Fruit fly (Drosophila melanogaster) whole organism, embryonic: ENCODE results near the gene CG6040.

Source experiments
- Asciz ChIP-seq: fragments of 200-800 bp; sonication (Bioruptor generic); optimal IDR thresholded peaks from 2 replicates; lab custom pipeline; 2017; ENCODE audit warnings: missing biosample characterization, mild to moderate bottlenecking, missing genetic modification characterization, missing genetic modification reagents
- CG11085 ChIP-seq: fragments of 200-800 bp; sonication (Bioruptor generic); IDR thresholded peaks from 2 replicates; pipeline ENCODE4 v1.3.6; 2022; ENCODE audit warnings: missing biosample characterization, missing genetic modification characterization
- CG12104 ChIP-seq: fragments of 200-800 bp; sonication (Bioruptor generic); optimal IDR thresholded peaks from 3 replicates; lab custom pipeline; 2016; ENCODE audit warnings: missing biosample characterization, missing genetic modification characterization
- CG12219 ChIP-seq: fragments of 200-800 bp; sonication (Bioruptor generic); optimal IDR thresholded peaks from 3 replicates; lab custom pipeline; 2018; ENCODE audit warnings: missing biosample characterization, mild to moderate bottlenecking, missing genetic modification characterization
- CG12299 ChIP-seq: fragments of 200-800 bp; sonication (Bioruptor generic); optimal IDR thresholded peaks from 2 replicates; lab custom pipeline; 2018; ENCODE audit warnings: missing biosample characterization, mild to moderate bottlenecking, missing genetic modification characterization
- CG1233 ChIP-seq: fragments of 200-800 bp; sonication (Bioruptor generic); optimal IDR thresholded peaks from 4 replicates; lab custom pipeline; 2018; ENCODE audit warnings: missing biosample characterization, mild to moderate bottlenecking, missing genetic modification characterization
- CG14441 ChIP-seq: fragments of 200-800 bp; sonication (Bioruptor generic); IDR thresholded peaks from 2 replicates; pipeline ENCODE4 v1.3.6; 2022; ENCODE audit warnings: missing biosample characterization, missing genetic modification characterization
- CG15011 ChIP-seq: fragments of 200-800 bp; sonication (Bioruptor generic); optimal IDR thresholded peaks from 3 replicates; lab custom pipeline; 2018; ENCODE audit warnings: missing biosample characterization, mild to moderate bottlenecking, missing genetic modification characterization
- CG15269 ChIP-seq: fragments of 200-800 bp; sonication (Bioruptor generic); optimal IDR thresholded peaks from 2 replicates; lab custom pipeline; 2018; ENCODE audit warnings: missing biosample characterization, mild to moderate bottlenecking, missing genetic modification characterization, moderate library complexity
- CG15479 ChIP-seq: fragments of 200-800 bp; sonication (Bioruptor generic); optimal IDR thresholded peaks from 3 replicates; lab custom pipeline; 2019; ENCODE audit warnings: missing biosample characterization, mild to moderate bottlenecking, missing genetic modification characterization, moderate library complexity
- CG16815 ChIP-seq: fragments of 200-800 bp; sonication (Bioruptor generic); optimal IDR thresholded peaks from 3 replicates; lab custom pipeline; 2017; ENCODE audit warnings: missing biosample characterization, mild to moderate bottlenecking, missing genetic modification characterization
- CG17912 ChIP-seq: fragments of 200-800 bp; sonication (Bioruptor generic); optimal IDR thresholded peaks from 2 replicates; lab custom pipeline; 2018; ENCODE audit warnings: missing biosample characterization, mild to moderate bottlenecking, missing genetic modification characterization
- CG1832 ChIP-seq: fragments of 200-800 bp; sonication (Bioruptor generic); optimal IDR thresholded peaks from 2 replicates; lab custom pipeline; 2017; ENCODE audit warnings: missing biosample characterization, mild to moderate bottlenecking, missing genetic modification characterization, inconsistent platforms
- CG18764 ChIP-seq: fragments of 200-800 bp; sonication (Bioruptor generic); optimal IDR thresholded peaks from 3 replicates; lab custom pipeline; 2016; ENCODE audit warnings: missing biosample characterization, missing genetic modification characterization
- CG2889 ChIP-seq: fragments of 200-800 bp; sonication (Bioruptor generic); IDR thresholded peaks from 3 replicates; pipeline ENCODE4 v1.3.6; 2022; ENCODE audit warnings: missing biosample characterization, missing genetic modification characterization
- CG30020 ChIP-seq: fragments of 200-800 bp; optimal IDR thresholded peaks from 2 replicates; lab custom pipeline; 2019; ENCODE audit warnings: missing biosample characterization, mild to moderate bottlenecking, missing genetic modification characterization, moderate library complexity
- CG30431 ChIP-seq: fragments of 200-800 bp; sonication (Bioruptor generic); optimal IDR thresholded peaks from 2 replicates; lab custom pipeline; 2017; ENCODE audit warnings: missing biosample characterization, missing genetic modification characterization
- CG31388 ChIP-seq: fragments of 200-800 bp; sonication (Bioruptor generic); optimal IDR thresholded peaks from 2 replicates; lab custom pipeline; 2016; ENCODE audit warnings: missing biosample characterization, missing genetic modification characterization
- CG32772 ChIP-seq: fragments of 200-800 bp; sonication (Bioruptor generic); IDR thresholded peaks from 2 replicates; pipeline ENCODE4 v1.3.6; 2022; ENCODE audit warnings: missing biosample characterization, missing genetic modification characterization
- CG34422 ChIP-seq: fragments of 200-800 bp; sonication (Bioruptor generic); IDR thresholded peaks from 3 replicates; pipeline ENCODE4 v1.3.6; 2022; ENCODE audit warnings: missing biosample characterization, missing genetic modification characterization
- CG3726 ChIP-seq: fragments of 200-800 bp; sonication (Bioruptor generic); IDR thresholded peaks from 3 replicates; pipeline ENCODE4, ENCODE4 v1.3.6; 2022; ENCODE audit warnings: missing biosample characterization, missing genetic modification characterization
- CG42726 ChIP-seq: fragments of 200-800 bp; sonication (Bioruptor generic); IDR thresholded peaks from 2 replicates; pipeline ENCODE4 v1.3.6; 2022; ENCODE audit warnings: missing biosample characterization, missing genetic modification characterization; ENCODE audit not compliant: partially characterized antibody
- CG4404 ChIP-seq: fragments of 200-800 bp; sonication (Bioruptor generic); IDR thresholded peaks from 2 replicates; pipeline ENCODE4 v1.3.6; 2022; ENCODE audit warnings: missing biosample characterization, missing genetic modification characterization
- Dref ChIP-seq: fragments of 200-800 bp; sonication (Bioruptor generic); IDR thresholded peaks from 2 replicates; pipeline ENCODE4 v1.3.6; 2022; ENCODE audit warnings: missing biosample characterization, missing genetic modification characterization
- E2f2 ChIP-seq: fragments of 200-800 bp; sonication (Bioruptor generic); IDR thresholded peaks from 2 replicates; pipeline ENCODE4 v1.3.6; 2022; ENCODE audit warnings: missing biosample characterization, missing genetic modification characterization
- Fer1 ChIP-seq: fragments of 200-800 bp; sonication (Bioruptor generic); optimal IDR thresholded peaks from 2 replicates; lab custom pipeline; 2017; ENCODE audit warnings: missing biosample characterization, mild to moderate bottlenecking, missing genetic modification characterization
- Gug ChIP-seq: fragments of 200-800 bp; sonication (Bioruptor generic); IDR thresholded peaks from 4 replicates; pipeline ENCODE4 v1.3.6; 2022; ENCODE audit warnings: missing biosample characterization, missing genetic modification characterization
- Hr3 ChIP-seq: fragments of 200-800 bp; sonication (Bioruptor generic); optimal IDR thresholded peaks from 3 replicates; lab custom pipeline; 2016; ENCODE audit warnings: missing biosample characterization, missing genetic modification characterization
- Mrtf ChIP-seq: fragments of 200-800 bp; sonication (Bioruptor generic); IDR thresholded peaks from 3 replicates; pipeline ENCODE4 v1.3.6; 2022; ENCODE audit warnings: missing biosample characterization, missing genetic modification characterization
- Sox102F ChIP-seq: fragments of 200-800 bp; sonication (Bioruptor generic); optimal IDR thresholded peaks from 2 replicates; lab custom pipeline; 2018; ENCODE audit warnings: missing biosample characterization, mild to moderate bottlenecking, missing genetic modification characterization, moderate library complexity
- Usf ChIP-seq: fragments of 200-800 bp; sonication (Bioruptor generic); optimal IDR thresholded peaks from 2 replicates; lab custom pipeline; 2017; ENCODE audit warnings: missing genotype, missing biosample characterization, missing genetic modification characterization
- YL-1 ChIP-seq: fragments of 200-800 bp; sonication (Bioruptor generic); optimal IDR thresholded peaks from 3 replicates; lab custom pipeline; 2017; ENCODE audit warnings: missing biosample characterization, mild to moderate bottlenecking, missing genetic modification characterization
- amos ChIP-seq: fragments of 200-800 bp; sonication (Bioruptor generic); IDR thresholded peaks from 2 replicates; pipeline ENCODE4 v1.3.6; 2022; ENCODE audit warnings: missing biosample characterization, missing genetic modification characterization; ENCODE audit not compliant: partially characterized antibody
- aop ChIP-seq: fragments of 200-800 bp; sonication (Bioruptor generic); IDR thresholded peaks from 2 replicates; pipeline ENCODE4 v1.3.6; 2022; ENCODE audit warnings: missing biosample characterization, missing genetic modification characterization
- ap ChIP-seq: fragments of 200-800 bp; sonication (Bioruptor generic); IDR thresholded peaks from 2 replicates; pipeline ENCODE4 v1.3.6; 2022; ENCODE audit warnings: missing biosample characterization, missing genetic modification characterization
- chn ChIP-seq: fragments of 200-800 bp; sonication (Bioruptor generic); optimal IDR thresholded peaks from 2 replicates; lab custom pipeline; 2016; ENCODE audit warnings: missing biosample characterization, missing genetic modification characterization
- crol ChIP-seq: fragments of 200-800 bp; sonication (Bioruptor generic); IDR thresholded peaks from 2 replicates; pipeline ENCODE4 v1.3.6; 2022; ENCODE audit warnings: missing biosample characterization, missing genetic modification characterization
- dan ChIP-seq: fragments of 200-800 bp; sonication (Bioruptor generic); IDR thresholded peaks from 2 replicates; pipeline ENCODE4 v1.3.6; 2022; ENCODE audit warnings: missing biosample characterization, missing genetic modification characterization
- dm ChIP-seq: fragments of 200-800 bp; sonication (Bioruptor generic); optimal IDR thresholded peaks from 3 replicates; lab custom pipeline; 2016; ENCODE audit warnings: missing biosample characterization, missing genetic modification characterization
- dmrt99B ChIP-seq: fragments of 200-800 bp; sonication (Bioruptor generic); optimal IDR thresholded peaks from 2 replicates; lab custom pipeline; 2018; ENCODE audit warnings: missing biosample characterization, mild to moderate bottlenecking, missing genetic modification characterization, moderate library complexity
- fru ChIP-seq: fragments of >200 bp; optimal IDR thresholded peaks from 2 replicates; lab custom pipeline; 2017
- fu2 ChIP-seq: fragments of 200-800 bp; sonication (Bioruptor generic); optimal IDR thresholded peaks from 2 replicates; lab custom pipeline; 2016; ENCODE audit warnings: missing biosample characterization, missing genetic modification characterization
- gce ChIP-seq: fragments of 200-800 bp; sonication (Bioruptor generic); IDR thresholded peaks from 3 replicates; pipeline ENCODE4 v1.3.6; 2022; ENCODE audit warnings: missing biosample characterization, missing genetic modification characterization
- insv ChIP-seq, 2 experiments: fragments of 200-800 bp; sonication (Bioruptor generic); optimal IDR thresholded peaks; 3 replicates each; lab custom pipeline; 2016 to 2018; ENCODE audit warnings: missing biosample characterization in 2 of 2, missing genetic modification characterization in 2 of 2
- lmd ChIP-seq: fragments of 200-800 bp; sonication (Bioruptor generic); IDR thresholded peaks from 2 replicates; pipeline ENCODE4 v1.3.6; 2022; ENCODE audit warnings: missing biosample characterization, missing genetic modification characterization
- prd ChIP-seq, 3 experiments: fragments of >200 bp in 2 of 3; fragments of 200-800 bp in 1 of 3; sonication (Bioruptor generic) in 1 of 3; optimal IDR thresholded peaks in 2 of 3; IDR thresholded peaks in 1 of 3; 2 replicates in 2 of 3; 3 replicates in 1 of 3; pipeline versions ENCODE4 v1.3.6 to Lab custom; 2017 to 2022; ENCODE audit warnings: missing biosample characterization in 1 of 3, missing genetic modification characterization in 1 of 3
- sens-2 ChIP-seq: fragments of 200-800 bp; sonication (Bioruptor generic); IDR thresholded peaks from 2 replicates; pipeline ENCODE4 v1.3.6; 2022; ENCODE audit warnings: missing biosample characterization, missing genetic modification characterization
- ssp ChIP-seq: fragments of 200-800 bp; sonication (Bioruptor generic); IDR thresholded peaks from 2 replicates; pipeline ENCODE4 v1.3.6; 2022; ENCODE audit warnings: missing biosample characterization, missing genetic modification characterization
- tgo ChIP-seq: fragments of 200-800 bp; sonication (Bioruptor generic); IDR thresholded peaks from 3 replicates; pipeline ENCODE4 v1.3.6; 2022; ENCODE audit warnings: missing biosample characterization, missing genetic modification characterization
- wor ChIP-seq: fragments of 200-800 bp; sonication (Bioruptor generic); IDR thresholded peaks from 2 replicates; pipeline ENCODE4 v1.3.6; 2022; ENCODE audit warnings: missing biosample characterization, missing genetic modification characterization

CG6040 gene

DNA sequence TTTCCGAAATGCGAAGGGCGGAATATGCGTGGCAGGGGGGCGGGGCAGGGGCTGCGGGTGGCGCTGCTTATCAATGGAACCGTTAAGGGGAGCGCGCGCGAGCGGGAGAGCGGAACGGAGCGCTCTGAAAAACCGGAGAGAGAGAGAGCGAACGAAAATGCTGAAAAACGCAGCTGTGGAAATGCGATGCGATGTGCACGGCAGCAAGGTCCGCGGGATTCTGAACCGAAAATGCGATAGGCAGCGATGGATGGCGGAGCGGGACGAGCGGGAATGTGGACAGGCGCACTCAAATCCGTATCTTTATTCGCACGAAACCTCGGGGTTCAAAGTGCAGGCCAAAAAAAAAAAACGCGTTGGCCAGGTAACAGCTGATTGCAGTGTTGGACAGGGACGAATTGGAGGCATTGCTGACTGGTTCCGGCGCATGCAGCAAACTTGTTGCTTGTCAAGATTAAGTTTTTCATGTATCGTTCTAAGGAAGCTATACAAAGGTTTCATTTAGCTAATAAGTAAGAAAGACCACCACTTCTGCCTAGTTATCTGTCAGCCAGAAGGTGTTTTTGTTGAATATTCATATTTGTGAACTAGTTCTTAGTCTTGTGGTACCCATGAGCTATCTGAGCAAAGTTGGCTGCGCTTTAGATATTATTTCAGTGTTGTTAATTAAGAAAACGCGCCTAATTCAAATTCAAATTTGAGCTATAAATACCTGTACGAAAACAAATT lies 50.9 kb downstream of the CG6040 start, which contains the start of gene Ppcs (continued):
- TF ChIP-seq fru (lab: Kevin White, UChicago) (no peak), CG2889 (GFP tag; lab: Robert Waterston, UW) (no peak), CG15479 (GFP tag; lab: Kevin White, UChicago) (no peak), dm (peak; percentile 75), crol (GFP tag; lab: Robert Waterston, UW) (peak; percentile 100), CG31388 (no peak), aop (GFP tag; lab: Robert Waterston, UW) (no peak), Sox102F (peak; percentile 12), CG4404 (GFP tag; lab: Robert Waterston, UW) (no peak; the same call in 1 of the 2 replicates), CG1233 (GFP tag; lab: Kevin White, UChicago) (peak; percentile 74), tgo (GFP tag; lab: Robert Waterston, UW) (no peak), CG30431 (peak; percentile 22), CG12219 (GFP tag; lab: Kevin White, UChicago) (peak; percentile 28), amos (peak; percentile 25; the same call in 1 of the 2 replicates), CG42726 (peak; percentile 56), CG16815 (peak; percentile 34), CG12299 (tag; lab: Kevin White, UChicago) (peak; percentile 20), YL-1 (peak; percentile 44), Fer1 (peak; percentile 51), Asciz (GFP tag; lab: Kevin White, UChicago) (peak; percentile 40), sens-2 (GFP tag; lab: Robert Waterston, UW) (no peak), CG32772 (GFP tag; lab: Robert Waterston, UW) (peak; percentile 72), Gug (GFP tag; lab: Robert Waterston, UW) (no peak), CG17912 (peak; percentile 20), CG11085 (GFP tag; lab: Robert Waterston, UW) (peak; percentile 30; the same call in 1 of the 2 replicates), dmrt99B (tag; lab: Kevin White, UChicago) (peak; percentile 25), Usf (GFP tag; lab: Kevin White, UChicago) (no peak), CG15011 (GFP tag; lab: Kevin White, UChicago) (peak; percentile 64), Dref (GFP tag; lab: Robert Waterston, UW) (no peak), CG1832 (GFP tag; lab: Kevin White, UChicago) (no peak), ssp (GFP tag; lab: Robert Waterston, UW) (0 out of 2 replicates have a peak, but pooled peaks have one; percentile 17), ap (GFP tag; lab: Robert Waterston, UW) (no peak), prd (optimal IDR thresholded peaks at IDR 0.05; lab: Kevin White, UChicago) (no peak), prd (GFP tag; IDR thresholded peaks at IDR 0.05; lab: Robert Waterston, UW) (0 out of 3 replicates have a peak, but pooled peaks have one; percentile 33), CG12104 (GFP tag; lab: Kevin White, UChicago) (peak; percentile 76), CG14441 (GFP tag; lab: Robert Waterston, UW) (no peak), CG30020 (peak; percentile 33), CG34422 (peak; percentile 40; the same call in 2 of the 3 replicates), CG3726 (no peak), Mrtf (no peak), chn (GFP tag; lab: Kevin White, UChicago) (peak; percentile 33), wor (GFP tag; lab: Robert Waterston, UW) (no peak), insv (GFP tag; optimal IDR thresholded peaks at IDR 0.05; lab: Kevin White, UChicago) (peak in 1 of 2 experiments; percentile 51), gce (GFP tag; lab: Robert Waterston, UW) (no peak), Hr3 (GFP tag; lab: Kevin White, UChicago) (peak; percentile 39), dan (GFP tag; lab: Robert Waterston, UW) (no peak), CG18764 (GFP tag; lab: Kevin White, UChicago) (peak; percentile 19), CG15269 (peak; percentile 29), lmd (peak; percentile 60), E2f2 (GFP tag; lab: Robert Waterston, UW) (peak; percentile 95), fu2 (GFP tag; lab: Kevin White, UChicago) (peak; percentile 73)
